Worm (Caenorhabditis elegans): ENCODE data around the gene vep-2.

DNA sequence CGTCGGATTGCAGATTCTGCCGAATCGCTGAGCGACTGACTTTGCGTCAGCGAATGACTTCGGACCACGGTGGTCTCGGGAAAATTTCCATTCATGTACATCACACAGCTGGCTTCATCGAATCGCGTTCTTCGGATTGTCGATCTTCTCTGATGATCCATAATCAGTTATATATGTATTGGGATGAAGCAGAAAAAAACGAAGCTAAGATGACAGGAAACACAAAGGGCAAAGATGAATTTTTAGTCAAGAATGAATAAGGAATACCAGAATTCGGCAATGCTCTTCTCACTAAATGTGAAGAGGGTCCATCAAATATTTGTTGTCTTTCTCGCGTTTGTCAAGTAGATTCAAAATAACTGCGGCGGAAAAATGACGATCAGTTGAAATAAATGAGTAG, 10.9 kb upstream of the vep-2 start, which contains the start of gene del-9:
- TF ChIP-seq sptf-1 (tag; optimal IDR thresholded peaks at IDR 0.05) (no peak), unc-130 (tag; optimal IDR thresholded peaks at IDR 0.05) (no peak), pag-3 (tag; optimal IDR thresholded peaks at IDR 0.05; ENCODE audit: borderline replicate concordance, insufficient read depth) (no peak), nhr-28 (tag; optimal IDR thresholded peaks at IDR 0.05) (no peak), lin-14 (GFP tag; optimal IDR thresholded peaks at IDR 0.05) (no peak), nhr-85 (tag) (no peak), fkh-10 (GFP tag; optimal IDR thresholded peaks at IDR 0.05) (no peak), elt-2 (tag; optimal IDR thresholded peaks at IDR 0.05) (no peak), lin-15B (tag; optimal IDR thresholded peaks at IDR 0.05) (no peak)

Measured in whole organism, L1 larva.